Fruit fly (Drosophila melanogaster) whole organism, embryonic: ENCODE data around the gene Gdi.

ENCODE experiments used
- Antp ChIP-seq: fragments of 200-800 bp; sonication (Bioruptor generic); optimal IDR thresholded peaks from 3 replicates; lab custom pipeline; 2016; ENCODE audit warnings: missing biosample characterization, missing genetic modification characterization
- Asciz ChIP-seq: fragments of 200-800 bp; sonication (Bioruptor generic); optimal IDR thresholded peaks from 2 replicates; lab custom pipeline; 2017; ENCODE audit warnings: missing biosample characterization, mild to moderate bottlenecking, missing genetic modification characterization, missing genetic modification reagents
- B-H2 ChIP-seq: fragments of 200-800 bp; sonication (Bioruptor generic); optimal IDR thresholded peaks from 2 replicates; lab custom pipeline; 2018; ENCODE audit warnings: missing biosample characterization, mild to moderate bottlenecking, missing genetic modification characterization
- CG10147 ChIP-seq: fragments of 200-800 bp; sonication (Bioruptor generic); optimal IDR thresholded peaks from 2 replicates; lab custom pipeline; 2019; ENCODE audit warnings: missing biosample characterization, mild to moderate bottlenecking, missing genetic modification characterization, moderate library complexity
- CG10274 ChIP-seq: fragments of 200-800 bp; sonication (Bioruptor generic); optimal IDR thresholded peaks from 3 replicates; lab custom pipeline; 2017; ENCODE audit warnings: missing biosample characterization, mild to moderate bottlenecking, missing genetic modification characterization
- CG11247 ChIP-seq: fragments of 200-800 bp; sonication (Bioruptor generic); IDR thresholded peaks from 2 replicates; pipeline ENCODE4 v1.3.6; 2022; ENCODE audit warnings: missing biosample characterization, missing genetic modification characterization
- CG13624 ChIP-seq: fragments of 200-800 bp; sonication (Bioruptor generic); optimal IDR thresholded peaks from 2 replicates; lab custom pipeline; 2016; ENCODE audit warnings: missing biosample characterization, missing genetic modification characterization
- CG15073 ChIP-seq: fragments of 200-800 bp; sonication (Bioruptor generic); optimal IDR thresholded peaks from 2 replicates; lab custom pipeline; 2016; ENCODE audit warnings: missing biosample characterization, missing genetic modification characterization
- CG1529 ChIP-seq: fragments of 200-800 bp; sonication (Bioruptor generic); optimal IDR thresholded peaks from 3 replicates; lab custom pipeline; 2018; ENCODE audit warnings: missing biosample characterization, missing genetic modification characterization
- CG1602 ChIP-seq: fragments of 200-800 bp; sonication (Bioruptor generic); optimal IDR thresholded peaks from 3 replicates; lab custom pipeline; 2016; ENCODE audit warnings: missing biosample characterization, missing genetic modification characterization
- CG17186 ChIP-seq: fragments of 200-800 bp; sonication (Bioruptor generic); optimal IDR thresholded peaks from 3 replicates; lab custom pipeline; 2017; ENCODE audit warnings: missing biosample characterization, missing genetic modification reagents, missing genetic modification characterization
- CG17912 ChIP-seq: fragments of 200-800 bp; sonication (Bioruptor generic); optimal IDR thresholded peaks from 2 replicates; lab custom pipeline; 2018; ENCODE audit warnings: missing biosample characterization, mild to moderate bottlenecking, missing genetic modification characterization
- CG18476 ChIP-seq: fragments of 200-800 bp; sonication (Bioruptor generic); optimal IDR thresholded peaks from 2 replicates; lab custom pipeline; 2016; ENCODE audit warnings: missing biosample characterization, mild to moderate bottlenecking, missing genetic modification characterization
- CG2678 ChIP-seq: fragments of 200-800 bp; sonication (Bioruptor generic); optimal IDR thresholded peaks from 3 replicates; lab custom pipeline; 2019; ENCODE audit warnings: missing biosample characterization, mild to moderate bottlenecking, missing genetic modification characterization, moderate library complexity
- CG2875 ChIP-seq: fragments of 200-800 bp; sonication (Bioruptor generic); optimal IDR thresholded peaks from 2 replicates; lab custom pipeline; 2017; ENCODE audit warnings: missing biosample characterization, mild to moderate bottlenecking, missing genetic modification characterization, missing genetic modification reagents
- CG4328 ChIP-seq: fragments of 200-800 bp; sonication (Bioruptor generic); optimal IDR thresholded peaks from 3 replicates; lab custom pipeline; 2017; ENCODE audit warnings: missing biosample characterization, missing genetic modification reagents, missing genetic modification characterization
- CG4360 ChIP-seq: fragments of 200-800 bp; sonication (Bioruptor generic); IDR thresholded peaks from 2 replicates; pipeline ENCODE4 v1.3.6; 2022; ENCODE audit warnings: missing biosample characterization, missing genetic modification characterization
- CG4404 ChIP-seq: fragments of 200-800 bp; sonication (Bioruptor generic); IDR thresholded peaks from 2 replicates; pipeline ENCODE4 v1.3.6; 2022; ENCODE audit warnings: missing biosample characterization, missing genetic modification characterization
- CG4730 ChIP-seq: fragments of 200-800 bp; sonication (Bioruptor generic); IDR thresholded peaks from 2 replicates; pipeline ENCODE4 v1.3.6; 2022; ENCODE audit warnings: missing biosample characterization, missing genetic modification characterization
- CG7357 ChIP-seq: fragments of 200-800 bp; sonication (Bioruptor generic); IDR thresholded peaks from 3 replicates; pipeline ENCODE4 v1.3.6; 2022; ENCODE audit warnings: missing biosample characterization, missing genetic modification characterization
- CG9727 ChIP-seq: fragments of 200-800 bp; sonication (Bioruptor generic); optimal IDR thresholded peaks from 3 replicates; lab custom pipeline; 2017; ENCODE audit warnings: missing biosample characterization, mild to moderate bottlenecking, missing genetic modification characterization
- Deaf1 ChIP-seq: fragments of 200-800 bp; optimal IDR thresholded peaks from 3 replicates; lab custom pipeline; 2019; ENCODE audit warnings: missing biosample characterization, mild to moderate bottlenecking, missing genetic modification characterization, moderate library complexity
- Dip2 ChIP-seq: fragments of 200-800 bp; sonication (Bioruptor generic); IDR thresholded peaks from 2 replicates; pipeline ENCODE4 v1.3.6; 2022; ENCODE audit warnings: missing biosample characterization, missing genetic modification characterization
- Drgx ChIP-seq: fragments of 200-800 bp; sonication (Bioruptor generic); IDR thresholded peaks from 2 replicates; pipeline ENCODE4 v1.3.6; 2022; ENCODE audit warnings: missing biosample characterization, missing genetic modification characterization
- Jarid2 ChIP-seq: fragments of 200-800 bp; sonication (Bioruptor generic); optimal IDR thresholded peaks from 3 replicates; lab custom pipeline; 2017; ENCODE audit warnings: mild to moderate bottlenecking, missing biosample characterization, missing genetic modification reagents, missing genetic modification characterization
- Lhr ChIP-seq: fragments of 200-800 bp; sonication (Bioruptor generic); optimal IDR thresholded peaks from 3 replicates; lab custom pipeline; 2017; ENCODE audit warnings: mild to moderate bottlenecking, missing biosample characterization, missing genetic modification reagents, missing genetic modification characterization
- Nf-YA ChIP-seq: fragments of 200-800 bp; sonication (Bioruptor generic); IDR thresholded peaks from 2 replicates; pipeline ENCODE4 v1.3.6; 2022; ENCODE audit warnings: missing biosample characterization, missing genetic modification characterization
- Ravus ChIP-seq: fragments of 200-800 bp; sonication (Bioruptor generic); IDR thresholded peaks from 2 replicates; pipeline ENCODE4 v1.3.6; 2022; ENCODE audit warnings: missing biosample characterization, missing genetic modification characterization
- Stat92E ChIP-seq, 3 experiments: fragments of >200 bp in 2 of 3; fragments of 200-800 bp in 1 of 3; sonication (Bioruptor generic) in 1 of 3; optimal IDR thresholded peaks; 2 replicates each; lab custom pipeline; 2017 to 2019; ENCODE audit warnings: missing biosample characterization in 3 of 3, missing genetic modification characterization in 3 of 3, mild to moderate bottlenecking in 1 of 3, moderate library complexity in 1 of 3
- Taf1 ChIP-seq: fragments of 200-800 bp; sonication (Bioruptor generic); IDR thresholded peaks from 2 replicates; pipeline ENCODE4 v1.3.6; 2022; ENCODE audit warnings: missing biosample characterization, missing genetic modification characterization
- ac ChIP-seq: fragments of 200-800 bp; sonication (Bioruptor generic); optimal IDR thresholded peaks from 3 replicates; lab custom pipeline; 2017; ENCODE audit warnings: missing biosample characterization, mild to moderate bottlenecking, missing genetic modification characterization
- aop ChIP-seq: fragments of 200-800 bp; sonication (Bioruptor generic); IDR thresholded peaks from 2 replicates; pipeline ENCODE4 v1.3.6; 2022; ENCODE audit warnings: missing biosample characterization, missing genetic modification characterization
- chn ChIP-seq: fragments of 200-800 bp; sonication (Bioruptor generic); optimal IDR thresholded peaks from 2 replicates; lab custom pipeline; 2016; ENCODE audit warnings: missing biosample characterization, missing genetic modification characterization
- crp ChIP-seq, 2 experiments: fragments of 200-800 bp; sonication (Bioruptor generic); optimal IDR thresholded peaks; 2 replicates in 1 of 2; 3 replicates in 1 of 2; lab custom pipeline; 2017; ENCODE audit warnings: missing biosample characterization in 2 of 2, missing genetic modification characterization in 2 of 2, mild to moderate bottlenecking in 1 of 2, moderate library complexity in 1 of 2
- dmrt99B ChIP-seq: fragments of 200-800 bp; sonication (Bioruptor generic); optimal IDR thresholded peaks from 2 replicates; lab custom pipeline; 2018; ENCODE audit warnings: missing biosample characterization, mild to moderate bottlenecking, missing genetic modification characterization, moderate library complexity
- esg ChIP-seq: fragments of 200-800 bp; sonication (Bioruptor generic); conservative IDR thresholded peaks from 2 replicates; pipeline ENCODE4 v1.3.6; 2022; ENCODE audit warnings: missing biosample characterization, missing genetic modification characterization
- exex ChIP-seq: fragments of 200-800 bp; sonication (Bioruptor generic); optimal IDR thresholded peaks from 4 replicates; lab custom pipeline; 2018; ENCODE audit warnings: missing biosample characterization, mild to moderate bottlenecking, missing genetic modification characterization, moderate library complexity
- fd64A ChIP-seq: fragments of 200-800 bp; sonication (Bioruptor generic); optimal IDR thresholded peaks from 3 replicates; lab custom pipeline; 2018; ENCODE audit warnings: missing biosample characterization, mild to moderate bottlenecking, missing genetic modification characterization
- gem ChIP-seq: fragments of 200-800 bp; sonication (Bioruptor generic); optimal IDR thresholded peaks from 2 replicates; lab custom pipeline; 2019; ENCODE audit warnings: missing biosample characterization, mild to moderate bottlenecking, missing genetic modification characterization, moderate library complexity
- maf-S ChIP-seq: fragments of 200-800 bp; sonication (Bioruptor generic); optimal IDR thresholded peaks from 2 replicates; lab custom pipeline; 2016; ENCODE audit warnings: missing biosample characterization, missing genetic modification characterization
- oc ChIP-seq: fragments of 200-800 bp; sonication (Bioruptor generic); optimal IDR thresholded peaks from 2 replicates; lab custom pipeline; 2018; ENCODE audit warnings: missing biosample characterization, mild to moderate bottlenecking, missing genetic modification characterization, moderate library complexity
- sens ChIP-seq: fragments of 200-800 bp; sonication (Bioruptor generic); peaks from one replicate; lab custom pipeline; 2016; ENCODE audit warnings: missing biosample characterization, missing genetic modification characterization
- tgo ChIP-seq: fragments of 200-800 bp; sonication (Bioruptor generic); IDR thresholded peaks from 3 replicates; pipeline ENCODE4 v1.3.6; 2022; ENCODE audit warnings: missing biosample characterization, missing genetic modification characterization
- tin ChIP-seq: fragments of 200-800 bp; sonication (Bioruptor generic); optimal IDR thresholded peaks from 3 replicates; lab custom pipeline; 2016; ENCODE audit warnings: missing biosample characterization, missing genetic modification characterization
- tup ChIP-seq: fragments of 200-800 bp; sonication (Bioruptor generic); optimal IDR thresholded peaks from 2 replicates; lab custom pipeline; 2016; ENCODE audit warnings: missing biosample characterization, mild to moderate bottlenecking, missing genetic modification characterization, moderate library complexity

Gdi gene

DNA sequence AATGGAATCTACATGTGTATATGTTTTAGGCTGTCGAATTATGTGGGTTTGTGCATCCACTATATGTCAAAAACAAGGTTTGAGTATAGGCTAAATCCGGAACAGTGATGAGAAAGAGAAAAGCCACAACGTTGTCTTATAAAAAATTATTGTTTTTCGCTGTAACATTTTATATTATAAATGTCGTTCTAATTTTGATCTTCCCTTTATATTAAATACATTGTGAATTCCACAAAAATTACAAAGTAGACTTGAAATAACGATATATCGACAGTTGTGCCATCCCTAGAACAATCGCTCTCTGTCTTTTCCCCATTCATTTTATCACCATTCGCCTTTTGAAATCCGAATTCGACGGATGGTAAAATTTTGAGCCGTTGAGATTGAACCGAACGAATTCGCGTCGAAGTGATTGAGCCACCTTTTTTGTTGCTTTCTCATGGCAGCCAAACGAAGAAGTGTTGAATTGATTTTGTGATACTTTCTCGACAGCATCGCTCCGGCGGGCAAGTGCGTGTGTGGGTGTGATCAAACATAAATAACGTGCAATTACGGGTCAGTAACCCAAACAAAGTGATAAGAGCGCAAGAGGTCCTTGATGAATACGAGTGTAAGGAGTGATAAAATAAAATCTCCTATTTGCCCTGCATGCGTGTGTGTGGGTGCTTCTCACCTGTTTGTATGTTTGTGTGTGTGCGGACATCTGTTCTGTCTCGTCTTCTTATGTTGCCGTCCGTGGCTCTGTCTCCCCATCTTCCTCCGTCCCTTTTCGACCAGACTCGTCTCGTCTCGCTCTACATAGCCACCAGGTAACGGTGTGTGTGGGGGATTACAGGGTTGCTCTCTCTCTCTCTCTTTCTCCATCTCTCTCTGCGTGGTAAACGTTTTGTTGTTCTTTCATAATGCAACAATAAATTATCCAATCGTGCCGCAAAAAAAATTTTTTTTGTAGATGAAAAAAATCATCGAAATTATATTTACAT lies 26.5 kb upstream of the Gdi start, which contains the start of gene Oatp30B (continued):
- TF ChIP-seq CG2678 (tag; lab: Kevin White, UChicago) (peak; percentile 96), dmrt99B (tag; lab: Kevin White, UChicago) (peak; percentile 93), CG15073 (GFP tag; lab: Kevin White, UChicago) (peak; percentile 62), Dip2 (no peak), CG7357 (GFP tag; lab: Robert Waterston, UW) (peak; percentile 88), Lhr (GFP tag; lab: Kevin White, UChicago) (peak; percentile 98), Antp (peak; percentile 93), Asciz (peak; percentile 93), tup (GFP tag; lab: Kevin White, UChicago) (peak; percentile 93), oc (tag; lab: Kevin White, UChicago) (peak; percentile 97), aop (GFP tag; lab: Robert Waterston, UW) (peak; percentile 81), CG4360 (GFP tag; lab: Robert Waterston, UW) (peak; percentile 81), CG17186 (GFP tag; lab: Kevin White, UChicago) (peak; percentile 72), CG4730 (GFP tag; lab: Robert Waterston, UW) (peak; percentile 96), CG17912 (GFP tag; lab: Kevin White, UChicago) (peak; percentile 82), Deaf1 (peak; percentile 82), ac (peak; percentile 70), CG9727 (GFP tag; lab: Kevin White, UChicago) (peak; percentile 96), Taf1 (GFP tag; lab: Robert Waterston, UW) (peak; percentile 94), CG13624 (GFP tag; lab: Kevin White, UChicago) (peak; percentile 97)

DNA sequence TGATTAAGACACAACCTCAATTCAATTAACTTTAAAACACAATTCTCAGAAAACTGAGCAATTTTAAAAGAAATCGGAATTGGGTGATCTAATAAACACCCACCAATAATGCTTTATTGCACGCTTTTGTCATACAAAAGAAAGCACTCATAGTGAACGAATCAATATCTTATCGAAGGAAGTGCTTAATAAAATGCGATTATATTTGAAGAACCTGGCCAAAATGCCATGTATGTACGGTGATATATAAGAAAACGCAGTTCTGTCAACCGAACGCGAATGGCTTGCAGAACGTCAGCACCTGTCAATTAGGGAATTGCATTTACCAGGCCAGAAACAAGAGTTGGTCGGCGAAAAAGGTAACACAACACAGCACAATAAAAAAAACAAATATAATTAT lies 19.1 kb upstream of the Gdi start:
- TF ChIP-seq Jarid2 (GFP tag; lab: Kevin White, UChicago) = no peak
- peak; percentile 25 for TF ChIP-seq sens (GFP tag; lab: Kevin White, UChicago)
- TF ChIP-seq CG2875 (GFP tag; lab: Kevin White, UChicago) = no peak
- TF ChIP-seq exex (tag; lab: Kevin White, UChicago) = peak; percentile 44

DNA sequence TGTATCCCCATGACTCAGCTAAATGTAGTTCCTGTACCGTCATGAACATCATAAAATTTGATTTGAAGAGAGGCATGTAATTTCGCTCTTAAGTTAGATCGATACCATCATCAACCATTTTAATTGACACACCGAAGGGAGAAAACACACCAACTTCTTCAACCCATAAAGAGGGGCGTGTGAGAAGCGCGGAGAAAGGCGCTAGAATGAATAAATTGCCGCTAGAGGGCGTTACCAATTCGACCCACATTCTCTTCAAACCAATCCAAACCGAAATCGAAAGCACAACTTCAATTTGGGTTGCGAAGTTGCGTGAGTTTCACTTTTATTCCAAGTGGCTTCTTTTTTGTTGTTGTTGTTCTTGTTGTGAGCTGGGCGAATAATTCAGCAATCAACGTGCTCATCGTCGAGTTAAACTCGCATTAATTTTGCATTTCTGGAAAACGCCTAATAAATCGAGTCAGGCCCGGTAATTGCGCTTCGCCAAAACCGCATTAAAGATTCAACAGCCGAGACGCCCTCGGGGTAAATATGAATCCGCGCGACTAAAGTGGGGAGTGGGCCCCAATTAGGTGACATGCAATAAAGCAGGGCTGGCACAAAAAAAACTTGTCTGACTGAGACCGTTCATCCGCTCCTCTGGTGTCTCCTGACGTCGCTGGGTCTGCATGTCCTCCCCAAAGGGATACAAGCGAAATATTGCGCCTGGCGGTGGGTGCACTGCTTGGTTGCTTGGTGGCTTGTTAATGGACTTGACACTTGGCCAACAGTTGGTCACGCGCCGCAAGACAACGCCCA lies 17.9 kb upstream of the Gdi start:
- TF ChIP-seq fd64A (GFP tag; lab: Kevin White, UChicago) = no peak
- no peak for TF ChIP-seq Nf-YA
- no peak for TF ChIP-seq CG1602 (GFP tag; lab: Kevin White, UChicago)
- no peak for TF ChIP-seq CG10274 (GFP tag; lab: Kevin White, UChicago)
- TF ChIP-seq B-H2 (GFP tag; lab: Kevin White, UChicago) = no peak
- TF ChIP-seq gem = no peak
- TF ChIP-seq CG11247 (GFP tag; lab: Robert Waterston, UW) = no peak
- TF ChIP-seq Ravus (GFP tag; lab: Robert Waterston, UW) = no peak
- TF ChIP-seq tin (GFP tag; lab: Kevin White, UChicago) = no peak
- TF ChIP-seq esg = no peak
- TF ChIP-seq Stat92E (GFP tag; optimal IDR thresholded peaks at IDR 0.05; lab: Kevin White, UChicago) = no peak
- TF ChIP-seq CG4328 (GFP tag; lab: Kevin White, UChicago) = no peak
- no peak for TF ChIP-seq CG1529
- TF ChIP-seq CG10147 = no peak
- TF ChIP-seq CG4404 (GFP tag; lab: Robert Waterston, UW) = no peak
- no peak for TF ChIP-seq Drgx (GFP tag; lab: Robert Waterston, UW)
- TF ChIP-seq crp (GFP tag; optimal IDR thresholded peaks at IDR 0.05; lab: Kevin White, UChicago) = no peak
- no peak for TF ChIP-seq tgo (GFP tag; lab: Robert Waterston, UW)
- no peak for TF ChIP-seq CG18476 (GFP tag; lab: Kevin White, UChicago)
- TF ChIP-seq maf-S (GFP tag; lab: Kevin White, UChicago) = no peak
- no peak for TF ChIP-seq chn
